Fruit fly (Drosophila melanogaster) whole organism, embryonic: ENCODE measurements around the gene CG31445.
A peak's percentile ranks its signal among the peaks of the same experiment; 100 is the strongest.

Experiments used
- Bdp1 ChIP-seq: fragments of 200-800 bp; sonication (Bioruptor generic); optimal IDR thresholded peaks from 3 replicates; lab custom pipeline; 2016; ENCODE audit warnings: missing biosample characterization, missing genetic modification characterization
- CG10267 ChIP-seq: fragments of 200-800 bp; sonication (Bioruptor generic); optimal IDR thresholded peaks from 2 replicates; lab custom pipeline; 2018; ENCODE audit warnings: missing biosample characterization, mild to moderate bottlenecking, missing genetic modification characterization, moderate library complexity
- CG10979 ChIP-seq: fragments of 200-800 bp; sonication (Bioruptor generic); optimal IDR thresholded peaks from 2 replicates; lab custom pipeline; 2018; ENCODE audit warnings: missing biosample characterization, mild to moderate bottlenecking, missing genetic modification characterization, moderate library complexity
- CG13296 ChIP-seq: fragments of 200-800 bp; sonication (Bioruptor generic); optimal IDR thresholded peaks from 3 replicates; lab custom pipeline; 2018; ENCODE audit warnings: missing biosample characterization, mild to moderate bottlenecking, missing genetic modification characterization
- CG14667 ChIP-seq: fragments of 200-800 bp; sonication (Bioruptor generic); IDR thresholded peaks from 2 replicates; pipeline ENCODE4 v1.3.6; 2022; ENCODE audit warnings: missing biosample characterization, missing genetic modification characterization
- CG14710 ChIP-seq: fragments of 200-800 bp; sonication (Bioruptor generic); optimal IDR thresholded peaks from 3 replicates; lab custom pipeline; 2019; ENCODE audit warnings: missing biosample characterization, mild to moderate bottlenecking, missing genetic modification characterization, moderate library complexity
- CG16815 ChIP-seq: fragments of 200-800 bp; sonication (Bioruptor generic); optimal IDR thresholded peaks from 3 replicates; lab custom pipeline; 2017; ENCODE audit warnings: missing biosample characterization, mild to moderate bottlenecking, missing genetic modification characterization
- CG17359 ChIP-seq: fragments of 200-800 bp; sonication (Bioruptor generic); optimal IDR thresholded peaks from 3 replicates; lab custom pipeline; 2018; ENCODE audit warnings: missing biosample characterization, mild to moderate bottlenecking, missing genetic modification characterization, moderate library complexity
- CG17361 ChIP-seq: fragments of 200-800 bp; sonication (Bioruptor generic); IDR thresholded peaks from 3 replicates; pipeline ENCODE4 v1.3.6; 2022; ENCODE audit warnings: missing biosample characterization, missing genetic modification characterization
- CG18262 ChIP-seq: fragments of 200-800 bp; optimal IDR thresholded peaks from 3 replicates; lab custom pipeline; 2019; ENCODE audit warnings: missing biosample characterization, mild to moderate bottlenecking, missing genetic modification characterization, moderate library complexity
- CG30403 ChIP-seq: fragments of 200-800 bp; sonication (Bioruptor generic); optimal IDR thresholded peaks from 3 replicates; lab custom pipeline; 2016; ENCODE audit warnings: missing biosample characterization, missing genetic modification characterization
- CG4404 ChIP-seq: fragments of 200-800 bp; sonication (Bioruptor generic); IDR thresholded peaks from 2 replicates; pipeline ENCODE4 v1.3.6; 2022; ENCODE audit warnings: missing biosample characterization, missing genetic modification characterization
- CG4820 ChIP-seq: fragments of 200-800 bp; sonication (Bioruptor generic); optimal IDR thresholded peaks from 3 replicates; lab custom pipeline; 2016; ENCODE audit warnings: missing biosample characterization, missing genetic modification characterization
- CG6175 ChIP-seq: fragments of 200-800 bp; sonication (Bioruptor generic); IDR thresholded peaks from 3 replicates; pipeline ENCODE4 v1.3.6; 2022; ENCODE audit warnings: missing biosample characterization, missing genetic modification characterization
- CG8388 ChIP-seq: fragments of 200-800 bp; sonication (Bioruptor generic); optimal IDR thresholded peaks from 2 replicates; lab custom pipeline; 2019; ENCODE audit warnings: missing biosample characterization, mild to moderate bottlenecking, missing genetic modification characterization, moderate library complexity
- CG8924 ChIP-seq: fragments of 200-800 bp; optimal IDR thresholded peaks from 3 replicates; lab custom pipeline; 2019; ENCODE audit warnings: missing biosample characterization, mild to moderate bottlenecking, missing genetic modification characterization, moderate library complexity
- CG9932 ChIP-seq: fragments of 200-800 bp; sonication (Bioruptor generic); IDR thresholded peaks from 2 replicates; pipeline ENCODE4 v1.3.6; 2022; ENCODE audit warnings: missing biosample characterization, missing genetic modification characterization
- Camta ChIP-seq: fragments of 200-800 bp; sonication (Bioruptor generic); optimal IDR thresholded peaks from 2 replicates; lab custom pipeline; 2016; ENCODE audit warnings: missing biosample characterization, missing genetic modification characterization
- D19A ChIP-seq: fragments of 200-800 bp; optimal IDR thresholded peaks from 3 replicates; lab custom pipeline; 2019; ENCODE audit warnings: missing biosample characterization, mild to moderate bottlenecking, missing genetic modification characterization, moderate library complexity
- Deaf1 ChIP-seq: fragments of 200-800 bp; optimal IDR thresholded peaks from 3 replicates; lab custom pipeline; 2019; ENCODE audit warnings: missing biosample characterization, mild to moderate bottlenecking, missing genetic modification characterization, moderate library complexity
- Hr78 ChIP-seq, 2 experiments: fragments of 200-800 bp in 1 of 2; fragments of >200 bp in 1 of 2; sonication (Bioruptor generic) in 1 of 2; optimal IDR thresholded peaks; 2 replicates each; lab custom pipeline; 2017 to 2019; ENCODE audit warnings: missing biosample characterization in 2 of 2, missing genetic modification characterization in 2 of 2, mild to moderate bottlenecking in 1 of 2, moderate library complexity in 1 of 2
- Med ChIP-seq: fragments of 200-800 bp; sonication (Bioruptor generic); peaks from one replicate; lab custom pipeline; 2016; ENCODE audit warnings: missing biosample characterization, missing genetic modification characterization, mild to moderate bottlenecking, inconsistent platforms, moderate library complexity
- Mrtf ChIP-seq: fragments of 200-800 bp; sonication (Bioruptor generic); IDR thresholded peaks from 3 replicates; pipeline ENCODE4 v1.3.6; 2022; ENCODE audit warnings: missing biosample characterization, missing genetic modification characterization
- Nf-YC ChIP-seq: fragments of 200-800 bp; optimal IDR thresholded peaks from 3 replicates; lab custom pipeline; 2019; ENCODE audit warnings: missing biosample characterization, mild to moderate bottlenecking, missing genetic modification characterization, moderate library complexity
- Usf ChIP-seq: fragments of 200-800 bp; sonication (Bioruptor generic); optimal IDR thresholded peaks from 2 replicates; lab custom pipeline; 2017; ENCODE audit warnings: missing genotype, missing biosample characterization, missing genetic modification characterization
- Xrp1 ChIP-seq: fragments of 200-800 bp; sonication (Bioruptor generic); IDR thresholded peaks from 2 replicates; pipeline ENCODE4 v1.3.6; 2022; ENCODE audit warnings: missing biosample characterization, missing genetic modification characterization
- cad ChIP-seq: fragments of >200 bp; optimal IDR thresholded peaks from 2 replicates; lab custom pipeline; 2017; ENCODE audit warnings: missing biosample characterization, missing genetic modification characterization
- chif ChIP-seq, 2 experiments: fragments of 200-800 bp; sonication (Bioruptor generic); optimal IDR thresholded peaks; 3 replicates each; lab custom pipeline; 2016; ENCODE audit warnings: missing biosample characterization in 2 of 2, missing genetic modification characterization in 2 of 2
- corto ChIP-seq: fragments of 200-800 bp; sonication (Bioruptor generic); optimal IDR thresholded peaks from 2 replicates; lab custom pipeline; 2016; ENCODE audit warnings: missing biosample characterization, mild to moderate bottlenecking, missing genetic modification characterization, moderate library complexity
- crol ChIP-seq: fragments of 200-800 bp; sonication (Bioruptor generic); IDR thresholded peaks from 2 replicates; pipeline ENCODE4 v1.3.6; 2022; ENCODE audit warnings: missing biosample characterization, missing genetic modification characterization
- gem ChIP-seq: fragments of 200-800 bp; sonication (Bioruptor generic); optimal IDR thresholded peaks from 2 replicates; lab custom pipeline; 2019; ENCODE audit warnings: missing biosample characterization, mild to moderate bottlenecking, missing genetic modification characterization, moderate library complexity
- grau ChIP-seq: fragments of 200-800 bp; optimal IDR thresholded peaks from 3 replicates; lab custom pipeline; 2019; ENCODE audit warnings: missing biosample characterization, mild to moderate bottlenecking, missing genetic modification characterization, moderate library complexity
- hkb ChIP-seq, 2 experiments: fragments of 200-800 bp in 1 of 2; fragments of >200 bp in 1 of 2; sonication (Bioruptor generic) in 1 of 2; IDR thresholded peaks in 1 of 2; optimal IDR thresholded peaks in 1 of 2; 2 replicates each; pipeline versions ENCODE4 v1.3.6 to Lab custom; 2017 to 2022; ENCODE audit warnings: missing biosample characterization in 1 of 2, missing genetic modification characterization in 1 of 2
- lbe ChIP-seq: fragments of 200-800 bp; sonication (Bioruptor generic); optimal IDR thresholded peaks from 2 replicates; lab custom pipeline; 2016; ENCODE audit warnings: missing biosample characterization, mild to moderate bottlenecking, missing genetic modification characterization
- lola ChIP-seq, 3 experiments: fragments of >200 bp in 2 of 3; fragments of 200-800 bp in 1 of 3; sonication (Bioruptor generic) in 1 of 3; optimal IDR thresholded peaks; 2 replicates each; lab custom pipeline; 2017 to 2019; ENCODE audit warnings: missing biosample characterization in 3 of 3, missing genetic modification characterization in 3 of 3, mild to moderate bottlenecking in 1 of 3, moderate library complexity in 1 of 3
- nerfin-1 ChIP-seq: fragments of 200-800 bp; sonication (Bioruptor generic); optimal IDR thresholded peaks from 3 replicates; lab custom pipeline; 2019; ENCODE audit warnings: missing biosample characterization, mild to moderate bottlenecking, missing genetic modification characterization, moderate library complexity
- nom ChIP-seq: fragments of 200-800 bp; sonication (Bioruptor generic); optimal IDR thresholded peaks from 2 replicates; lab custom pipeline; 2017; ENCODE audit warnings: missing biosample characterization, missing genetic modification characterization, mild to moderate bottlenecking, moderate library complexity, missing genetic modification reagents
- phol ChIP-seq: fragments of 200-800 bp; sonication (Bioruptor generic); optimal IDR thresholded peaks from 3 replicates; lab custom pipeline; 2018; ENCODE audit warnings: missing biosample characterization, mild to moderate bottlenecking, missing genetic modification characterization, moderate library complexity
- pzg ChIP-seq: fragments of 200-800 bp; sonication (Bioruptor generic); optimal IDR thresholded peaks from 3 replicates; lab custom pipeline; 2018; ENCODE audit warnings: missing biosample characterization, mild to moderate bottlenecking, missing genetic modification characterization, moderate library complexity
- sc ChIP-seq, 3 experiments: fragments of >200 bp in 2 of 3; fragments of 200-800 bp in 1 of 3; sonication (Bioruptor generic) in 1 of 3; optimal IDR thresholded peaks; 2 replicates in 2 of 3; 3 replicates in 1 of 3; lab custom pipeline; 2017; ENCODE audit warnings: mild to moderate bottlenecking in 1 of 3, missing biosample characterization in 1 of 3, missing genetic modification characterization in 1 of 3, missing genetic modification reagents in 1 of 3
- sens-2 ChIP-seq: fragments of 200-800 bp; sonication (Bioruptor generic); IDR thresholded peaks from 2 replicates; pipeline ENCODE4 v1.3.6; 2022; ENCODE audit warnings: missing biosample characterization, missing genetic modification characterization
- tna ChIP-seq: fragments of 200-800 bp; sonication (Bioruptor generic); IDR thresholded peaks from 2 replicates; pipeline ENCODE4 v1.3.6; 2022; ENCODE audit warnings: missing biosample characterization, missing genetic modification characterization; ENCODE audit not compliant: partially characterized antibody
- unpg ChIP-seq: fragments of 200-800 bp; sonication (Bioruptor generic); optimal IDR thresholded peaks from 3 replicates; lab custom pipeline; 2018; ENCODE audit warnings: missing biosample characterization, mild to moderate bottlenecking, missing genetic modification characterization, moderate library complexity
- zen2 ChIP-seq: fragments of 200-800 bp; sonication (Bioruptor generic); IDR thresholded peaks from 3 replicates; pipeline ENCODE4 v1.3.6; 2022; ENCODE audit warnings: missing biosample characterization, missing genetic modification characterization; ENCODE audit not compliant: partially characterized antibody
- zfh1 ChIP-seq: fragments of 200-800 bp; sonication (Bioruptor generic); IDR thresholded peaks from 3 replicates; pipeline ENCODE4 v1.3.6; 2022; ENCODE audit warnings: missing biosample characterization, missing genetic modification characterization
- zfh2 ChIP-seq: fragments of 200-800 bp; sonication (Bioruptor generic); optimal IDR thresholded peaks from 2 replicates; lab custom pipeline; 2016; ENCODE audit warnings: missing biosample characterization, missing genetic modification characterization

Gene CG31445

dm6 chr3R:29210542-29211393 lies 33.9 kb downstream of the CG31445 start (continued):
- TF ChIP-seq Xrp1 (peak; percentile 41; the same call in 1 of the 2 replicates), sc (optimal IDR thresholded peaks at IDR 0.05; lab: Kevin White, UChicago) (no peak), sc (GFP tag; optimal IDR thresholded peaks at IDR 0.05; lab: Kevin White, UChicago) (no peak), CG18262 (tag; lab: Kevin White, UChicago) (peak; percentile 47), cad (GFP tag; lab: Kevin White, UChicago) (no peak), lola (GFP tag; optimal IDR thresholded peaks at IDR 0.05; lab: Kevin White, UChicago) (peak in 1 of 3 experiments; percentile 70), phol (tag; lab: Kevin White, UChicago) (peak; percentile 38), Nf-YC (no peak), Deaf1 (tag; lab: Kevin White, UChicago) (peak; percentile 72), CG17361 (GFP tag; lab: Robert Waterston, UW) (0 out of 3 replicates have a peak, but pooled peaks have one; percentile 18), CG4820 (GFP tag; lab: Kevin White, UChicago) (no peak), Med (GFP tag; lab: Kevin White, UChicago) (peak; percentile 63), CG13296 (GFP tag; lab: Kevin White, UChicago) (no peak), CG9932 (GFP tag; lab: Robert Waterston, UW) (peak; percentile 37), D19A (tag; lab: Kevin White, UChicago) (peak; percentile 2), Bdp1 (GFP tag; lab: Kevin White, UChicago) (no peak), CG14667 (no peak), CG8388 (peak; percentile 6), zfh1 (GFP tag; lab: Robert Waterston, UW) (0 out of 3 replicates have a peak, but pooled peaks have one; percentile 31), Mrtf (no peak), CG14710 (tag; lab: Kevin White, UChicago) (peak; percentile 19), zfh2 (GFP tag; lab: Kevin White, UChicago) (peak; percentile 11), CG30403 (peak; percentile 9), nom (GFP tag; lab: Kevin White, UChicago) (peak; percentile 86), Usf (GFP tag; lab: Kevin White, UChicago) (peak; percentile 4), Hr78 (GFP tag; optimal IDR thresholded peaks at IDR 0.05; lab: Kevin White, UChicago) (peak in 1 of 2 experiments; percentile 48), CG4404 (0 out of 2 replicates have a peak, but pooled peaks have one; percentile 8), CG10267 (peak; percentile 15), CG17359 (tag; lab: Kevin White, UChicago) (peak; percentile 21), tna (no peak), CG6175 (GFP tag; lab: Robert Waterston, UW) (peak; percentile 67; the same call in 2 of the 3 replicates), zen2 (GFP tag; lab: Robert Waterston, UW) (no peak), CG16815 (peak; percentile 11), nerfin-1 (tag; lab: Kevin White, UChicago) (no peak), crol (GFP tag; lab: Robert Waterston, UW) (peak; percentile 82), unpg (GFP tag; lab: Kevin White, UChicago) (peak; percentile 12), pzg (GFP tag; lab: Kevin White, UChicago) (no peak), grau (tag; lab: Kevin White, UChicago) (peak; percentile 91), Camta (GFP tag; lab: Kevin White, UChicago) (peak; percentile 4), CG10979 (tag; lab: Kevin White, UChicago) (peak; percentile 37), lbe (GFP tag; lab: Kevin White, UChicago) (peak; percentile 54), chif (GFP tag; optimal IDR thresholded peaks at IDR 0.05; lab: Kevin White, UChicago) (peak in 1 of 2 experiments; percentile 5), CG8924 (peak; percentile 5), sens-2 (GFP tag; lab: Robert Waterston, UW) (no peak), hkb (optimal IDR thresholded peaks at IDR 0.05; lab: Kevin White, UChicago) (no peak), hkb (GFP tag; IDR thresholded peaks at IDR 0.05; lab: Robert Waterston, UW) (no peak), corto (GFP tag; lab: Kevin White, UChicago) (peak; percentile 40), gem (tag; lab: Kevin White, UChicago) (peak; percentile 56)
